Fruit fly (Drosophila melanogaster) whole organism, embryonic: ENCODE results near the gene Muted.

Source experiments
- Asciz ChIP-seq: fragments of 200-800 bp; sonication (Bioruptor generic); optimal IDR thresholded peaks from 2 replicates; lab custom pipeline; 2017; ENCODE audit warnings: missing biosample characterization, mild to moderate bottlenecking, missing genetic modification characterization, missing genetic modification reagents
- CG11093 ChIP-seq: fragments of 200-800 bp; sonication (Bioruptor generic); IDR thresholded peaks from 3 replicates; pipeline ENCODE4 v1.3.6; 2022; ENCODE audit warnings: missing biosample characterization, missing genetic modification characterization
- CG13296 ChIP-seq: fragments of 200-800 bp; sonication (Bioruptor generic); optimal IDR thresholded peaks from 3 replicates; lab custom pipeline; 2018; ENCODE audit warnings: missing biosample characterization, mild to moderate bottlenecking, missing genetic modification characterization
- CG14014 ChIP-seq: fragments of 200-800 bp; sonication (Bioruptor generic); IDR thresholded peaks from 2 replicates; pipeline ENCODE4 v1.3.6; 2022; ENCODE audit warnings: missing biosample characterization, missing genetic modification characterization
- CG14710 ChIP-seq: fragments of 200-800 bp; sonication (Bioruptor generic); optimal IDR thresholded peaks from 3 replicates; lab custom pipeline; 2019; ENCODE audit warnings: missing biosample characterization, mild to moderate bottlenecking, missing genetic modification characterization, moderate library complexity
- CG1647 ChIP-seq: fragments of 200-800 bp; sonication (Bioruptor generic); optimal IDR thresholded peaks from 3 replicates; lab custom pipeline; 2016; ENCODE audit warnings: missing biosample characterization, missing genetic modification characterization
- CG16815 ChIP-seq: fragments of 200-800 bp; sonication (Bioruptor generic); optimal IDR thresholded peaks from 3 replicates; lab custom pipeline; 2017; ENCODE audit warnings: missing biosample characterization, mild to moderate bottlenecking, missing genetic modification characterization
- CG17328 ChIP-seq: fragments of 200-800 bp; sonication (Bioruptor generic); IDR thresholded peaks from 2 replicates; pipeline ENCODE4 v1.3.6; 2022; ENCODE audit warnings: missing biosample characterization, missing genetic modification characterization
- CG18262 ChIP-seq: fragments of 200-800 bp; optimal IDR thresholded peaks from 3 replicates; lab custom pipeline; 2019; ENCODE audit warnings: missing biosample characterization, mild to moderate bottlenecking, missing genetic modification characterization, moderate library complexity
- CG18619 ChIP-seq: fragments of 200-800 bp; sonication (Bioruptor generic); optimal IDR thresholded peaks from 3 replicates; lab custom pipeline; 2017; ENCODE audit warnings: missing biosample characterization, mild to moderate bottlenecking, missing genetic modification characterization
- CG18764 ChIP-seq: fragments of 200-800 bp; sonication (Bioruptor generic); optimal IDR thresholded peaks from 3 replicates; lab custom pipeline; 2016; ENCODE audit warnings: missing biosample characterization, missing genetic modification characterization
- CG2202 ChIP-seq: fragments of 200-800 bp; sonication (Bioruptor generic); optimal IDR thresholded peaks from 2 replicates; lab custom pipeline; 2018; ENCODE audit warnings: missing biosample characterization, mild to moderate bottlenecking, missing genetic modification characterization
- CG30020 ChIP-seq: fragments of 200-800 bp; optimal IDR thresholded peaks from 2 replicates; lab custom pipeline; 2019; ENCODE audit warnings: missing biosample characterization, mild to moderate bottlenecking, missing genetic modification characterization, moderate library complexity
- CG30431 ChIP-seq: fragments of 200-800 bp; sonication (Bioruptor generic); optimal IDR thresholded peaks from 2 replicates; lab custom pipeline; 2017; ENCODE audit warnings: missing biosample characterization, missing genetic modification characterization
- CG34376 ChIP-seq: fragments of 200-800 bp; sonication (Bioruptor generic); optimal IDR thresholded peaks from 2 replicates; lab custom pipeline; 2018; ENCODE audit warnings: missing biosample characterization, mild to moderate bottlenecking, missing genetic modification characterization
- CG4328 ChIP-seq: fragments of 200-800 bp; sonication (Bioruptor generic); optimal IDR thresholded peaks from 3 replicates; lab custom pipeline; 2017; ENCODE audit warnings: missing biosample characterization, missing genetic modification reagents, missing genetic modification characterization
- CG4707 ChIP-seq: fragments of 200-800 bp; sonication (Bioruptor generic); optimal IDR thresholded peaks from 2 replicates; lab custom pipeline; 2018; ENCODE audit warnings: missing biosample characterization, mild to moderate bottlenecking, missing genetic modification characterization, moderate library complexity
- CG4730 ChIP-seq: fragments of 200-800 bp; sonication (Bioruptor generic); IDR thresholded peaks from 2 replicates; pipeline ENCODE4 v1.3.6; 2022; ENCODE audit warnings: missing biosample characterization, missing genetic modification characterization
- CG5180 ChIP-seq: fragments of 200-800 bp; sonication (Bioruptor generic); optimal IDR thresholded peaks from 3 replicates; lab custom pipeline; 2017; ENCODE audit warnings: missing biosample characterization, missing genetic modification characterization, mild to moderate bottlenecking, moderate library complexity, missing genetic modification reagents
- CG6272 ChIP-seq: fragments of 200-800 bp; sonication (Bioruptor generic); IDR thresholded peaks from 2 replicates; pipeline ENCODE4 v1.3.6; 2022; ENCODE audit warnings: missing biosample characterization, missing genetic modification characterization
- CG6854 ChIP-seq: fragments of 200-800 bp; sonication (Bioruptor generic); optimal IDR thresholded peaks from 3 replicates; lab custom pipeline; 2017; ENCODE audit warnings: missing biosample characterization, mild to moderate bottlenecking, missing genetic modification characterization
- CG8478 ChIP-seq: fragments of >200 bp; optimal IDR thresholded peaks from 2 replicates; lab custom pipeline; 2018
- CG8765 ChIP-seq: fragments of 200-800 bp; sonication (Bioruptor generic); IDR thresholded peaks from 2 replicates; pipeline ENCODE4 v1.3.6; 2022; ENCODE audit warnings: missing biosample characterization, missing genetic modification characterization
- Camta ChIP-seq: fragments of 200-800 bp; sonication (Bioruptor generic); optimal IDR thresholded peaks from 2 replicates; lab custom pipeline; 2016; ENCODE audit warnings: missing biosample characterization, missing genetic modification characterization
- Dref ChIP-seq: fragments of 200-800 bp; sonication (Bioruptor generic); IDR thresholded peaks from 2 replicates; pipeline ENCODE4 v1.3.6; 2022; ENCODE audit warnings: missing biosample characterization, missing genetic modification characterization
- Eip74EF ChIP-seq, 2 experiments: fragments of 200-800 bp in 1 of 2; fragments of >200 bp in 1 of 2; sonication (Bioruptor generic) in 1 of 2; optimal IDR thresholded peaks; 2 replicates each; lab custom pipeline; 2017 to 2019; ENCODE audit warnings: missing biosample characterization in 2 of 2, missing genetic modification characterization in 2 of 2, mild to moderate bottlenecking in 1 of 2, moderate library complexity in 1 of 2
- Hmx ChIP-seq: fragments of 200-800 bp; sonication (Bioruptor generic); optimal IDR thresholded peaks from 2 replicates; lab custom pipeline; 2016; ENCODE audit warnings: missing biosample characterization, missing genetic modification characterization
- Hr3 ChIP-seq: fragments of 200-800 bp; sonication (Bioruptor generic); optimal IDR thresholded peaks from 3 replicates; lab custom pipeline; 2016; ENCODE audit warnings: missing biosample characterization, missing genetic modification characterization
- Mes4 ChIP-seq: fragments of 200-800 bp; sonication (Bioruptor generic); optimal IDR thresholded peaks from 2 replicates; lab custom pipeline; 2016; ENCODE audit warnings: missing biosample characterization, missing genetic modification characterization
- NC2β ChIP-seq: fragments of 200-800 bp; sonication (Bioruptor generic); optimal IDR thresholded peaks from 2 replicates; lab custom pipeline; 2016; ENCODE audit warnings: missing biosample characterization, missing genetic modification characterization
- Nf-YC ChIP-seq: fragments of 200-800 bp; optimal IDR thresholded peaks from 3 replicates; lab custom pipeline; 2019; ENCODE audit warnings: missing biosample characterization, mild to moderate bottlenecking, missing genetic modification characterization, moderate library complexity
- Oaz ChIP-seq: fragments of 200-800 bp; sonication (Bioruptor generic); IDR thresholded peaks from 2 replicates; pipeline ENCODE4 v1.3.6; 2022; ENCODE audit warnings: missing biosample characterization, missing genetic modification characterization
- PHDP ChIP-seq: fragments of 200-800 bp; sonication (Bioruptor generic); optimal IDR thresholded peaks from 3 replicates; lab custom pipeline; 2018; ENCODE audit warnings: missing biosample characterization, mild to moderate bottlenecking, missing genetic modification characterization, moderate library complexity
- Pdp1 ChIP-seq, 2 experiments: fragments of 200-800 bp; sonication (Bioruptor generic); optimal IDR thresholded peaks; 3 replicates each; lab custom pipeline; 2016; ENCODE audit warnings: missing biosample characterization in 2 of 2, missing genetic modification characterization in 2 of 2, mild to moderate bottlenecking in 1 of 2, moderate library complexity in 1 of 2
- Xrp1 ChIP-seq: fragments of 200-800 bp; sonication (Bioruptor generic); IDR thresholded peaks from 2 replicates; pipeline ENCODE4 v1.3.6; 2022; ENCODE audit warnings: missing biosample characterization, missing genetic modification characterization
- bowl ChIP-seq: fragments of 200-800 bp; sonication (Bioruptor generic); IDR thresholded peaks from 2 replicates; pipeline ENCODE4 v1.3.6; 2022; ENCODE audit warnings: missing biosample characterization, missing genetic modification characterization
- br ChIP-seq: fragments of >200 bp; optimal IDR thresholded peaks from 2 replicates; lab custom pipeline; 2017
- cato ChIP-seq: fragments of 200-800 bp; sonication (Bioruptor generic); optimal IDR thresholded peaks from 2 replicates; lab custom pipeline; 2016; ENCODE audit warnings: missing biosample characterization, missing genetic modification characterization, borderline replicate concordance
- chn ChIP-seq: fragments of 200-800 bp; sonication (Bioruptor generic); optimal IDR thresholded peaks from 2 replicates; lab custom pipeline; 2016; ENCODE audit warnings: missing biosample characterization, missing genetic modification characterization
- dm ChIP-seq: fragments of 200-800 bp; sonication (Bioruptor generic); optimal IDR thresholded peaks from 3 replicates; lab custom pipeline; 2016; ENCODE audit warnings: missing biosample characterization, missing genetic modification characterization
- ems ChIP-seq: fragments of 200-800 bp; sonication (Bioruptor generic); optimal IDR thresholded peaks from 3 replicates; lab custom pipeline; 2016; ENCODE audit warnings: missing biosample characterization, missing genetic modification characterization
- ewg ChIP-seq: fragments of 200-800 bp; sonication (Bioruptor generic); optimal IDR thresholded peaks from 3 replicates; lab custom pipeline; 2017; ENCODE audit warnings: mild to moderate bottlenecking, missing biosample characterization, missing genetic modification reagents, missing genetic modification characterization
- exex ChIP-seq: fragments of 200-800 bp; sonication (Bioruptor generic); optimal IDR thresholded peaks from 4 replicates; lab custom pipeline; 2018; ENCODE audit warnings: missing biosample characterization, mild to moderate bottlenecking, missing genetic modification characterization, moderate library complexity
- fru ChIP-seq: fragments of >200 bp; optimal IDR thresholded peaks from 2 replicates; lab custom pipeline; 2017
- ken ChIP-seq: fragments of 200-800 bp; sonication (Bioruptor generic); IDR thresholded peaks from 3 replicates; pipeline ENCODE4 v1.3.6; 2022; ENCODE audit warnings: missing biosample characterization, missing genetic modification characterization
- mam ChIP-seq: fragments of 200-800 bp; sonication (Bioruptor generic); optimal IDR thresholded peaks from 3 replicates; lab custom pipeline; 2016; ENCODE audit warnings: missing biosample characterization, missing genetic modification characterization
- pan ChIP-seq, 4 experiments: fragments of >200 bp in 3 of 4; fragments of 200-800 bp in 1 of 4; sonication (Bioruptor generic) in 1 of 4; optimal IDR thresholded peaks in 3 of 4; IDR thresholded peaks in 1 of 4; 2 replicates each; pipeline versions ENCODE4 v1.3.6 to Lab custom; 2017 to 2022; ENCODE audit warnings: missing biosample characterization in 2 of 4, missing genetic modification characterization in 2 of 4, mixed read lengths in 1 of 4
- seq ChIP-seq: fragments of 200-800 bp; sonication (Bioruptor generic); IDR thresholded peaks from 2 replicates; pipeline ENCODE4 v1.3.6; 2022; ENCODE audit warnings: missing biosample characterization, missing genetic modification characterization
- sisA ChIP-seq: fragments of 200-800 bp; sonication (Bioruptor generic); IDR thresholded peaks from 2 replicates; pipeline ENCODE4 v1.3.6; 2022; ENCODE audit warnings: missing biosample characterization, missing genetic modification characterization
- stc ChIP-seq: fragments of 200-800 bp; sonication (Bioruptor generic); IDR thresholded peaks from 2 replicates; pipeline ENCODE4 v1.3.6; 2022; ENCODE audit warnings: missing biosample characterization, missing genetic modification characterization
- wdn ChIP-seq: fragments of 200-800 bp; sonication (Bioruptor generic); IDR thresholded peaks from 2 replicates; pipeline ENCODE4 v1.3.6; 2022; ENCODE audit warnings: missing biosample characterization, missing genetic modification characterization

The Muted gene

dm6 chr3R:22358810-22359209 lies 3.6 kb upstream of the Muted start (continued):
- TF ChIP-seq wdn (0 out of 2 replicates have a peak, but pooled peaks have one; percentile 11), Hr3 (peak; percentile 55), Mes4 (GFP tag; lab: Kevin White, UChicago) (peak; percentile 62), CG17328 (peak; percentile 79), pan (optimal IDR thresholded peaks at IDR 0.05; lab: Kevin White, UChicago) (no peak), pan (GFP tag; optimal IDR thresholded peaks at IDR 0.05 in 1 of 2, IDR thresholded peaks at IDR 0.05 in 1 of 2) (peak in 1 of 2 experiments; percentile 85), Eip74EF (GFP tag; optimal IDR thresholded peaks at IDR 0.05; lab: Kevin White, UChicago) (peak in 1 of 2 experiments; percentile 52), Pdp1 (GFP tag; optimal IDR thresholded peaks at IDR 0.05; lab: Kevin White, UChicago) (peak in 1 of 2 experiments; percentile 57), CG4730 (peak; percentile 71), fru (lab: Kevin White, UChicago) (no peak), CG5180 (GFP tag; lab: Kevin White, UChicago) (peak; percentile 22), CG30020 (tag; lab: Kevin White, UChicago) (no peak), ken (GFP tag; lab: Robert Waterston, UW) (peak; percentile 59; the same call in 2 of the 3 replicates), seq (GFP tag; lab: Robert Waterston, UW) (peak; percentile 54; the same call in 1 of the 2 replicates), Hmx (GFP tag; lab: Kevin White, UChicago) (no peak), CG16815 (GFP tag; lab: Kevin White, UChicago) (peak; percentile 38), CG8478 (lab: Kevin White, UChicago) (no peak), CG2202 (tag; lab: Kevin White, UChicago) (peak; percentile 82), Nf-YC (no peak), exex (tag; lab: Kevin White, UChicago) (peak; percentile 41), CG18764 (peak; percentile 84), bowl (peak; percentile 49; the same call in 1 of the 2 replicates), CG11093 (GFP tag; lab: Robert Waterston, UW) (peak; percentile 54; the same call in 2 of the 3 replicates), CG18262 (tag; lab: Kevin White, UChicago) (peak; percentile 78), CG34376 (GFP tag; lab: Kevin White, UChicago) (peak; percentile 1), CG8765 (GFP tag; lab: Robert Waterston, UW) (no peak), CG30431 (GFP tag; lab: Kevin White, UChicago) (peak; percentile 37), PHDP (tag; lab: Kevin White, UChicago) (peak; percentile 77), mam (GFP tag; lab: Kevin White, UChicago) (no peak), Oaz (GFP tag; lab: Robert Waterston, UW) (no peak), CG1647 (GFP tag; lab: Kevin White, UChicago) (peak; percentile 20), sisA (peak; percentile 46; the same call in 1 of the 2 replicates), cato (GFP tag; lab: Kevin White, UChicago) (peak; percentile 64), Camta (GFP tag; lab: Kevin White, UChicago) (peak; percentile 38), Asciz (GFP tag; lab: Kevin White, UChicago) (peak; percentile 92), CG13296 (GFP tag; lab: Kevin White, UChicago) (peak; percentile 57), CG6854 (GFP tag; lab: Kevin White, UChicago) (no peak), chn (GFP tag; lab: Kevin White, UChicago) (peak; percentile 53), CG4707 (GFP tag; lab: Kevin White, UChicago) (peak; percentile 67), br (lab: Kevin White, UChicago) (no peak), CG14014 (GFP tag; lab: Robert Waterston, UW) (peak; percentile 54; the same call in 1 of the 2 replicates), dm (no peak), Xrp1 (GFP tag; lab: Robert Waterston, UW) (peak; percentile 88), NC2β (peak; percentile 82), CG6272 (GFP tag; lab: Robert Waterston, UW) (peak; percentile 55), CG18619 (GFP tag; lab: Kevin White, UChicago) (peak; percentile 58), ewg (peak; percentile 62), ems (GFP tag; lab: Kevin White, UChicago) (peak; percentile 56), CG14710 (tag; lab: Kevin White, UChicago) (peak; percentile 87), Dref (GFP tag; lab: Robert Waterston, UW) (no peak), stc (GFP tag; lab: Robert Waterston, UW) (peak; percentile 62), CG4328 (GFP tag; lab: Kevin White, UChicago) (peak; percentile 58)
